Fruit fly (Drosophila melanogaster): Measurements from ENCODE around the gene Zip71B.

The Zip71B gene

DNA sequence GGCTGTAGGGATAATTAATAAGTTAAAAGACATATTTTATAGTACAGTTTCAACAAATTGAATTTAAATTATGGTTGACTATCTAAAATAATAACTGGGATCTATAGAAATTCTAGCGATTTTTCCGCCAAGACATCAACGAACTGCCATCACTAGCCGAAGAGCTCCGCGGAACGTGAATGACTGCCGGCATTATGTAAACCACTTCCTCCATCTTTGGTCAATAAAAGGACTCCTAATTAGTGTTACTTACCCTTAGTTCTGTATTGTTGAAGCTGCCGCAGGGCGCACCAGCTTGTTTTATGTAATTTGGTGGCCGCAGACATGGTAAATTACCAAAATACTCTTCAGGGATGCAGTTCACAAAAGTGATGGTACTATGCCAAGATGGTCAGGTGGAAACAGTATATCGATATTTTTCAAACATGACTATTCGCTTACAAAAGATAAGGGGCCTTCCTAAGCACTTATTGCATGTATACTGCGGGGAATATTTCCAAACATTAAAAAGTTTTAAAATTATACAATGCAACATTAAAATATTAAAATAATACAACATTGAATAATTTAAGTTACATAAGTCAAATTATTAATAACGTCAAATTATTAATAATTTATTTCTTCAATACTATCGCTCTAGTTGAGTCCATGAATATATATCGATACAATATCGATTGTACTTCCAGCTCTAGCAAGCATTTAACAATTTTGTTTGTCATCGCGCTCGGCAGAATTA, 7.4 kb downstream of the Zip71B start, which contains the start of the genes mRpL39 and Prosbeta2 (continued):
- TF ChIP-seq psq (GFP tag; optimal IDR thresholded peaks at IDR 0.05): no peak
- TF ChIP-seq grn (GFP tag; optimal IDR thresholded peaks at IDR 0.05): no peak
- no peak for TF ChIP-seq crc (GFP tag; optimal IDR thresholded peaks at IDR 0.05)
- TF ChIP-seq Med (GFP tag): peak; percentile 12
- no peak for TF ChIP-seq Dp (GFP tag; optimal IDR thresholded peaks at IDR 0.05)
- TF ChIP-seq CG5245 (GFP tag; optimal IDR thresholded peaks at IDR 0.05): peak; percentile 47
- no peak for TF ChIP-seq CG2202 (tag; optimal IDR thresholded peaks at IDR 0.05)
- TF ChIP-seq crp (GFP tag; optimal IDR thresholded peaks at IDR 0.05): no peak
- no peak for TF ChIP-seq CkIIα-i1 (GFP tag; IDR thresholded peaks at IDR 0.05)
- TF ChIP-seq CG9876 (GFP tag; optimal IDR thresholded peaks at IDR 0.05): no peak
- TF ChIP-seq CG14014 (GFP tag; IDR thresholded peaks at IDR 0.05): peak; percentile 30; the same call in 1 of the 2 replicates
- no peak for TF ChIP-seq CG12769 (tag; optimal IDR thresholded peaks at IDR 0.05)
- TF ChIP-seq CG11093 (GFP tag; IDR thresholded peaks at IDR 0.05): peak; percentile 38; the same call in 1 of the 3 replicates
- TF ChIP-seq CG12219 (GFP tag; optimal IDR thresholded peaks at IDR 0.05): no peak
- TF ChIP-seq pho (GFP tag; optimal IDR thresholded peaks at IDR 0.05): no peak
- TF ChIP-seq CG10321 (GFP tag; IDR thresholded peaks at IDR 0.05): no peak
- TF ChIP-seq CG2129 (GFP tag; IDR thresholded peaks at IDR 0.05; ENCODE audit: partially characterized antibody): peak; percentile 93
- peak; percentile 70 for TF ChIP-seq fd96Cb (tag; optimal IDR thresholded peaks at IDR 0.05)
- TF ChIP-seq TFAM (GFP tag; optimal IDR thresholded peaks at IDR 0.05): no peak
- 0 out of 2 replicates have a peak, but pooled peaks have one; percentile 22 for TF ChIP-seq crol (GFP tag; IDR thresholded peaks at IDR 0.05)
- peak; percentile 47 for TF ChIP-seq CG9727 (GFP tag; optimal IDR thresholded peaks at IDR 0.05)
- peak; percentile 98 for TF ChIP-seq CG13287 (GFP tag; IDR thresholded peaks at IDR 0.05; ENCODE audit: partially characterized antibody)
- TF ChIP-seq CG3995 (GFP tag; optimal IDR thresholded peaks at IDR 0.05): peak; percentile 40
- no peak for TF ChIP-seq trh (GFP tag; optimal IDR thresholded peaks at IDR 0.05)
- peak; percentile 74 for TF ChIP-seq CG9932 (GFP tag; IDR thresholded peaks at IDR 0.05)
- peak; percentile 64; the same call in 1 of the 3 replicates for TF ChIP-seq ase (GFP tag; IDR thresholded peaks at IDR 0.05)
- no peak for TF ChIP-seq yki (optimal IDR thresholded peaks at IDR 0.05)
- TF ChIP-seq shn (GFP tag; optimal IDR thresholded peaks at IDR 0.05): no peak
- TF ChIP-seq NFAT (GFP tag; IDR thresholded peaks at IDR 0.05): peak; percentile 58; the same call in 1 of the 2 replicates
- peak; percentile 49 for TF ChIP-seq Sin3A (optimal IDR thresholded peaks at IDR 0.05)
- TF ChIP-seq CG11085 (GFP tag; IDR thresholded peaks at IDR 0.05): peak; percentile 59
- TF ChIP-seq Poxn (GFP tag; IDR thresholded peaks at IDR 0.05): peak; percentile 46; the same call in 1 of the 2 replicates
- no peak for TF ChIP-seq Sox102F (GFP tag; optimal IDR thresholded peaks at IDR 0.05)
- TF ChIP-seq CG10654 (GFP tag; optimal IDR thresholded peaks at IDR 0.05): peak; percentile 40
- TF ChIP-seq CG4854 (GFP tag; optimal IDR thresholded peaks at IDR 0.05): no peak
- no peak for TF ChIP-seq ap (GFP tag; IDR thresholded peaks at IDR 0.05)
- peak; percentile 72 for TF ChIP-seq CG6689 (GFP tag; IDR thresholded peaks at IDR 0.05)
- TF ChIP-seq CG4424 (GFP tag; optimal IDR thresholded peaks at IDR 0.05): peak; percentile 64
- no peak for TF ChIP-seq CG10959 (GFP tag; IDR thresholded peaks at IDR 0.05)
- TF ChIP-seq BtbVII (GFP tag; optimal IDR thresholded peaks at IDR 0.05): peak; percentile 20
- no peak for TF ChIP-seq GATAe (GFP tag; conservative IDR thresholded peaks at IDR 0.05)
- 0 out of 2 replicates have a peak, but pooled peaks have one; percentile 19 for TF ChIP-seq aop (GFP tag; IDR thresholded peaks at IDR 0.05)
- peak; percentile 77 for TF ChIP-seq dysf (GFP tag; IDR thresholded peaks at IDR 0.05)
- peak; percentile 68 for TF ChIP-seq D19A (tag; optimal IDR thresholded peaks at IDR 0.05)
- no peak for TF ChIP-seq CG15011 (GFP tag; optimal IDR thresholded peaks at IDR 0.05)
- TF ChIP-seq lbe (GFP tag; optimal IDR thresholded peaks at IDR 0.05): peak; percentile 58
- no peak for TF ChIP-seq ham (GFP tag; IDR thresholded peaks at IDR 0.05)
- peak; percentile 77; the same call in 2 of the 3 replicates for TF ChIP-seq zen2 (GFP tag; IDR thresholded peaks at IDR 0.05; ENCODE audit: partially characterized antibody)
- no peak for TF ChIP-seq dmrt11E (tag; optimal IDR thresholded peaks at IDR 0.05)
- no peak for TF ChIP-seq CG12155 (GFP tag; optimal IDR thresholded peaks at IDR 0.05)
- TF ChIP-seq CG8944 (GFP tag; optimal IDR thresholded peaks at IDR 0.05): no peak
